Fruit fly (Drosophila melanogaster): ENCODE measurements around the gene CG11964.

CG11964 gene

DNA sequence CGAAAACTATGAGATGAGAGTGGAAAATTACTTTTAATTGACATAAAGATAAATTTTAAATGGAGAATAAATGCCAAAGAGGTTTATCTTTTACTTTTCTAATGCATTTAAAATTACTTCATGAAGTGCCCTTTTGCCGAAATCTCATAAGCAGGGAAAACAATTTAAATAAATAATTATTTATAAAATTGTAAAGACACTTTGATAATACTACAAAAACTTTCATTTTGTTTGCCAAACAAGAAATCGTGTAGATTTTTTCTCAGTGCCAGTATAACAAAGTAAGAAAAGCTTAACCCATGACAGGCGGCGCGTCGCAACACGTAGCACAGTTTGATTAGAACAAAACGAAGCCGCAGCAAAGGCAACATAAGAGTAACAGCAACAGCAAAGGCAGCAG, 4.0 kb upstream of the CG11964 start (continued):
- no peak for TF ChIP-seq Dip3 (GFP tag; optimal IDR thresholded peaks at IDR 0.05)
- TF ChIP-seq lmd (GFP tag; IDR thresholded peaks at IDR 0.05): no peak
- TF ChIP-seq PHDP (tag; optimal IDR thresholded peaks at IDR 0.05): no peak
- peak; percentile 26 for TF ChIP-seq CG18262 (tag; optimal IDR thresholded peaks at IDR 0.05)
- TF ChIP-seq MTF-1 (GFP tag; optimal IDR thresholded peaks at IDR 0.05; ENCODE audit: borderline replicate concordance): no peak
- no peak for TF ChIP-seq da (GFP tag; optimal IDR thresholded peaks at IDR 0.05)
- TF ChIP-seq vvl (GFP tag; IDR thresholded peaks at IDR 0.05): no peak
- TF ChIP-seq CG17328 (GFP tag; IDR thresholded peaks at IDR 0.05): 0 out of 2 replicates have a peak, but pooled peaks have one; percentile 10
- no peak for TF ChIP-seq ewg (GFP tag; optimal IDR thresholded peaks at IDR 0.05)
- peak in 1 of 2 experiments; percentile 43 for TF ChIP-seq bsh (GFP tag; optimal IDR thresholded peaks at IDR 0.05)
- no peak for TF ChIP-seq HmgZ (tag; optimal IDR thresholded peaks at IDR 0.05)

DNA sequence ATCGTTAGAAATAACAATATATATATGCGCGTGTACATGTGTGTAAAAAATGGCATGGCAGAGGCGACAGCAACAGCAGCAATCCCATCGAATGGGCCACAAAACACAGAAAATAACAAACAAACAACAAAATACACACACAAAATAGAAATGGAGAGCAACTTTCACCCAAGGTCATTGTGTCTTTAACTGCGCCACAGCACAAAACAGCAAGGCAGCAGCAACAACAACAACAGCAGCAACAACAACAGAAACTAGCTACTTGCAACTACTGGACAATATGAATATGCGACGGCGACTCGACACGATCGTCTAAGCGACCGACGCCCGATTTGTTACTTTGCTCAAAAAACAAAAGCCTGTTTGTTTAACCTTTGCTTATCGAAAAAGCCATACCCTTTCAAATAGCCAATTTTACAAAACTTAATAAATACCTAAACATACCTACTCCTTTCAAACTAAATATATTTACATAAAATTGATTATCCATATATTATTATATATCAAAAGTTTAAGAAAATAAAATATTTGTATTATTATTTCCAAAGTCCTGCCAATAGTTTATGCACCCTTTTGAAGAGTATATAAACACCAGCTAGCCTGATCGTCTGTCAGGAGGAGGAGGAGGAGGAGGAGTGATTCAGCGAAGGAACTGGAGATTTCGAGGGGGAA, 3.1 kb upstream of the CG11964 start:
- peak; percentile 50 for TF ChIP-seq CG10979 (tag; optimal IDR thresholded peaks at IDR 0.05)
- no peak for TF ChIP-seq CG4282 (GFP tag; optimal IDR thresholded peaks at IDR 0.05)
- no peak for TF ChIP-seq NC2β (GFP tag; optimal IDR thresholded peaks at IDR 0.05)
- 0 out of 3 replicates have a peak, but pooled peaks have one; percentile 12 for TF ChIP-seq CG34422 (GFP tag; IDR thresholded peaks at IDR 0.05)
- peak; percentile 17 for TF ChIP-seq CG10267 (tag; optimal IDR thresholded peaks at IDR 0.05)
- TF ChIP-seq gce (GFP tag; IDR thresholded peaks at IDR 0.05): no peak
- TF ChIP-seq CG8388 (GFP tag; optimal IDR thresholded peaks at IDR 0.05): peak; percentile 38
- TF ChIP-seq Adf1 (GFP tag; IDR thresholded peaks at IDR 0.05): no peak
- TF ChIP-seq Oli (tag; optimal IDR thresholded peaks at IDR 0.05): peak; percentile 11
- no peak for TF ChIP-seq stwl (tag; optimal IDR thresholded peaks at IDR 0.05)
- no peak for TF ChIP-seq ci (GFP tag; IDR thresholded peaks at IDR 0.05)
- TF ChIP-seq row (GFP tag; IDR thresholded peaks at IDR 0.05): 0 out of 3 replicates have a peak, but pooled peaks have one; percentile 17
- TF ChIP-seq CG5953 (GFP tag; IDR thresholded peaks at IDR 0.05): no peak
- no peak for TF ChIP-seq Tbp (GFP tag; optimal IDR thresholded peaks at IDR 0.05)
- TF ChIP-seq Drgx (GFP tag; IDR thresholded peaks at IDR 0.05): 0 out of 2 replicates have a peak, but pooled peaks have one; percentile 14
- no peak for TF ChIP-seq run (tag; optimal IDR thresholded peaks at IDR 0.05)
- no peak for TF ChIP-seq C15 (GFP tag; IDR thresholded peaks at IDR 0.05)
- no peak for TF ChIP-seq Dip2 (GFP tag; IDR thresholded peaks at IDR 0.05)
- no peak for TF ChIP-seq Ets97D (GFP tag; optimal IDR thresholded peaks at IDR 0.05)
- no peak for TF ChIP-seq Hmr (GFP tag; optimal IDR thresholded peaks at IDR 0.05)
- no peak for TF ChIP-seq gcm (GFP tag; optimal IDR thresholded peaks at IDR 0.05)
- TF ChIP-seq D (optimal IDR thresholded peaks at IDR 0.05): no peak
- peak; percentile 3 for TF ChIP-seq D (GFP tag; optimal IDR thresholded peaks at IDR 0.05)
- peak; percentile 73 for TF ChIP-seq CG4360 (GFP tag; IDR thresholded peaks at IDR 0.05)
- TF ChIP-seq bsh (GFP tag; optimal IDR thresholded peaks at IDR 0.05): peak in 1 of 2 experiments; percentile 41
- TF ChIP-seq CG17568 (GFP tag; optimal IDR thresholded peaks at IDR 0.05): no peak
- no peak for TF ChIP-seq tll (GFP tag; optimal IDR thresholded peaks at IDR 0.05)
- no peak for TF ChIP-seq CG32532 (GFP tag; IDR thresholded peaks at IDR 0.05)
- TF ChIP-seq unpg (GFP tag; optimal IDR thresholded peaks at IDR 0.05): peak; percentile 19
- no peak for TF ChIP-seq CG16813 (GFP tag; IDR thresholded peaks at IDR 0.05; ENCODE audit: partially characterized antibody)
- TF ChIP-seq CG4854 (GFP tag; optimal IDR thresholded peaks at IDR 0.05): no peak
- TF ChIP-seq Pdp1 (GFP tag; optimal IDR thresholded peaks at IDR 0.05): no peak
- TF ChIP-seq gt (GFP tag; IDR thresholded peaks at IDR 0.05): no peak
- TF ChIP-seq phol (tag; optimal IDR thresholded peaks at IDR 0.05): peak; percentile 31
- 0 out of 3 replicates have a peak, but pooled peaks have one; percentile 30 for TF ChIP-seq CG17361 (GFP tag; IDR thresholded peaks at IDR 0.05)
- TF ChIP-seq sens (GFP tag): no peak
- peak in 1 of 2 experiments; percentile 33 for TF ChIP-seq Hr51 (GFP tag; optimal IDR thresholded peaks at IDR 0.05)
- no peak for TF ChIP-seq CG1792 (GFP tag; optimal IDR thresholded peaks at IDR 0.05)
- TF ChIP-seq chn (GFP tag; optimal IDR thresholded peaks at IDR 0.05): no peak

Measured in whole organism, embryonic.